Worm (Caenorhabditis elegans): Measurements from ENCODE around the gene nlp-31.

The nlp-31 gene

ce11 chrV:3979819-3980218 is at the start of gene nlp-31:
TSS of gene nlp-31 (plus strand) at chrV:3980055.
- TF ChIP-seq nhr-25 (tag; optimal IDR thresholded peaks at IDR 0.05) (peak; percentile 90), elt-1 (tag; optimal IDR thresholded peaks at IDR 0.05) (peak; percentile 21), nhr-43 (tag; optimal IDR thresholded peaks at IDR 0.05; ENCODE audit: poor library complexity, severe bottlenecking) (peak; percentile 55), egl-27 (tag; optimal IDR thresholded peaks at IDR 0.05) (no peak), ceh-28 (tag; optimal IDR thresholded peaks at IDR 0.05) (peak; percentile 43), elt-3 (tag; optimal IDR thresholded peaks at IDR 0.05) (peak; percentile 54 to 94 (median 76)), tbx-2 (tag; optimal IDR thresholded peaks at IDR 0.05) (peak; percentile 3), nhr-23 (tag; optimal IDR thresholded peaks at IDR 0.05) (peak; percentile 65), nfya-1 (tag; optimal IDR thresholded peaks at IDR 0.05; ENCODE audit: insufficient read depth) (no peak)

- no peak for TF ChIP-seq R02D3.7 (tag; optimal IDR thresholded peaks at IDR 0.05)
- TF ChIP-seq nhr-25 (tag; optimal IDR thresholded peaks at IDR 0.05): no peak
- TF ChIP-seq tbx-2 (tag; optimal IDR thresholded peaks at IDR 0.05): no peak
Measured at ce11 chrV:3931326-3931725, 48.5 kb upstream of the nlp-31 start, which contains the start of gene srx-63. TSS of gene srx-63 (plus strand) at chrV:3931626.

ce11 chrV:3935892-3936478 is 43.9 kb upstream of the nlp-31 start, which contains the start of gene cyp-35A5:
TSS of gene cyp-35A5 (plus strand) at chrV:3936326.
- TF ChIP-seq pqm-1 (tag; optimal IDR thresholded peaks at IDR 0.05): peak; percentile 0
- peak; percentile 78 for TF ChIP-seq elt-2 (tag; optimal IDR thresholded peaks at IDR 0.05)
- TF ChIP-seq nhr-28 (tag; optimal IDR thresholded peaks at IDR 0.05): no peak

ce11 chrV:3938789-3939188 is 41.1 kb upstream of the nlp-31 start, which contains the start of gene cyp-35B1:
TSS of gene cyp-35B1 (plus strand) at chrV:3939032.
- TF ChIP-seq ztf-11 (tag; optimal IDR thresholded peaks at IDR 0.05): no peak
- peak; percentile 19 for TF ChIP-seq ceh-28 (tag; optimal IDR thresholded peaks at IDR 0.05)

- no peak for TF ChIP-seq eor-1 (tag; optimal IDR thresholded peaks at IDR 0.05)
- no peak for TF ChIP-seq ceh-16 (tag; optimal IDR thresholded peaks at IDR 0.05)
- no peak for TF ChIP-seq skn-1 (tag; optimal IDR thresholded peaks at IDR 0.05)
Measured at ce11 chrV:3941860-3942259, 38.0 kb upstream of the nlp-31 start, which contains the start of gene cyp-35B2. TSS of gene cyp-35B2 (plus strand) at chrV:3942160.

ce11 chrV:3943364-3943763 is 36.5 kb upstream of the nlp-31 start:
- TF ChIP-seq elt-1 (tag; optimal IDR thresholded peaks at IDR 0.05): no peak
- TF ChIP-seq elt-3 (tag; optimal IDR thresholded peaks at IDR 0.05): no peak
- no peak for TF ChIP-seq egl-27 (tag; optimal IDR thresholded peaks at IDR 0.05)
- TF ChIP-seq skn-1 (tag; optimal IDR thresholded peaks at IDR 0.05): no peak
- TF ChIP-seq mml-1 (tag; optimal IDR thresholded peaks at IDR 0.05): no peak
- no peak for TF ChIP-seq ceh-16 (tag; optimal IDR thresholded peaks at IDR 0.05)
- no peak for TF ChIP-seq zag-1 (tag; optimal IDR thresholded peaks at IDR 0.05)
- no peak for TF ChIP-seq nhr-11 (tag; optimal IDR thresholded peaks at IDR 0.05)
- no peak for TF ChIP-seq ama-1 (optimal IDR thresholded peaks at IDR 0.05)
- TF ChIP-seq unc-39 (tag; optimal IDR thresholded peaks at IDR 0.05): no peak

ce11 chrV:3945053-3945452 is 34.8 kb upstream of the nlp-31 start, which contains the start of gene cyp-35B3:
TSS of gene cyp-35B3 (plus strand) at chrV:3945353.
- TF ChIP-seq hmg-11 (tag; optimal IDR thresholded peaks at IDR 0.05): no peak
- TF ChIP-seq nhr-28 (tag; optimal IDR thresholded peaks at IDR 0.05): no peak
- no peak for TF ChIP-seq jun-1 (tag; optimal IDR thresholded peaks at IDR 0.05)
- TF ChIP-seq nhr-76 (tag; optimal IDR thresholded peaks at IDR 0.05): no peak
- no peak for TF ChIP-seq ceh-28 (tag; optimal IDR thresholded peaks at IDR 0.05)
- TF ChIP-seq zag-1 (tag; optimal IDR thresholded peaks at IDR 0.05): no peak
- no peak for TF ChIP-seq skn-1 (tag; optimal IDR thresholded peaks at IDR 0.05)
- no peak for TF ChIP-seq nhr-77 (tag; optimal IDR thresholded peaks at IDR 0.05)
- no peak for TF ChIP-seq sea-2 (GFP tag; optimal IDR thresholded peaks at IDR 0.05)
- TF ChIP-seq ztf-4 (tag; optimal IDR thresholded peaks at IDR 0.05): no peak
- TF ChIP-seq snpc-4 (tag; optimal IDR thresholded peaks at IDR 0.05): no peak
